Worm (Caenorhabditis elegans) whole organism, L4 larva: ENCODE data around the gene dpf-2.

Source experiments
- hmg-1.1 ChIP-seq: fragments of 200-800 bp; sonication (Bioruptor generic); IDR thresholded peaks from 2 replicates; pipeline ENCODE4 v1.3.6; 2022; ENCODE audit warnings: missing genetic modification reagents, missing genetic modification characterization, missing compliant biosample characterization
- lin-39 ChIP-seq: fragments of 150-350 bp; optimal IDR thresholded peaks from 2 replicates; lab custom pipeline; 2014; ENCODE audit warnings: missing biosample characterization, missing genetic modification reagents, missing genetic modification characterization
- lsy-2 ChIP-seq, 2 experiments: fragments of 150-350 bp in 1 of 2; sonication (generic microtip) in 1 of 2; optimal IDR thresholded peaks; 2 replicates each; lab custom pipeline; 2014 to 2017; ENCODE audit warnings: missing biosample characterization in 2 of 2, missing genetic modification characterization in 2 of 2
- nhr-76 ChIP-seq: fragments of 150-350 bp; optimal IDR thresholded peaks from 2 replicates; lab custom pipeline; 2014; ENCODE audit warnings: missing biosample characterization, missing genetic modification characterization
- pha-4 ChIP-seq, 2 experiments: fragments of 150-350 bp in 1 of 2; fragments of 200-800 bp in 1 of 2; sonication (Bioruptor generic) in 1 of 2; IDR thresholded peaks in 1 of 2; optimal IDR thresholded peaks in 1 of 2; 2 replicates each; pipeline versions ENCODE4 v1.3.6 to Lab custom; 2014 to 2022; ENCODE audit warnings: missing genetic modification characterization in 2 of 2, missing genetic modification reagents in 2 of 2, missing biosample characterization in 1 of 2, missing compliant biosample characterization in 1 of 2

- TF ChIP-seq pha-4 (GFP tag; IDR thresholded peaks at IDR 0.05; lab: Robert Waterston, UW), result no peak
- no peak for TF ChIP-seq pha-4 (tag; optimal IDR thresholded peaks at IDR 0.05; lab: Kevin White, UChicago)
- TF ChIP-seq lin-39 (tag; lab: Kevin White, UChicago), result no peak
- TF ChIP-seq hmg-1.1, result no peak
- TF ChIP-seq lsy-2 (tag; optimal IDR thresholded peaks at IDR 0.05; lab: Kevin White, UChicago), result no peak
- TF ChIP-seq nhr-76 (tag; lab: Kevin White, UChicago), result no peak
Observed at ce11 chrX:14831531-14831930, at the start of gene dpf-2.
